Fruit fly (Drosophila melanogaster) whole organism, embryonic: Measurements from ENCODE around the gene Tlk.
A peak's percentile ranks its signal among the peaks of the same experiment; 100 is the strongest.

ENCODE experiments used
- Atf3 ChIP-seq: fragments of 200-800 bp; sonication (Bioruptor generic); optimal IDR thresholded peaks from 3 replicates; lab custom pipeline; 2016; ENCODE audit warnings: missing biosample characterization, missing genetic modification characterization
- BEAF-32 ChIP-seq: fragments of 200-800 bp; sonication (Bioruptor generic); optimal IDR thresholded peaks from 3 replicates; lab custom pipeline; 2017; ENCODE audit warnings: missing biosample characterization, missing genetic modification characterization, mild to moderate bottlenecking, moderate library complexity, missing genetic modification reagents
- CG11456 ChIP-seq: fragments of 200-800 bp; sonication (Bioruptor generic); IDR thresholded peaks from 3 replicates; pipeline ENCODE4 v1.3.6; 2022; ENCODE audit warnings: missing biosample characterization, missing genetic modification characterization
- CG11696 ChIP-seq: fragments of 200-800 bp; sonication (Bioruptor generic); IDR thresholded peaks from 2 replicates; pipeline ENCODE4 v1.3.6; 2022; ENCODE audit warnings: missing biosample characterization, missing genetic modification characterization
- CG1233 ChIP-seq: fragments of 200-800 bp; sonication (Bioruptor generic); optimal IDR thresholded peaks from 4 replicates; lab custom pipeline; 2018; ENCODE audit warnings: missing biosample characterization, mild to moderate bottlenecking, missing genetic modification characterization
- CG12769 ChIP-seq: fragments of 200-800 bp; sonication (Bioruptor generic); optimal IDR thresholded peaks from 2 replicates; lab custom pipeline; 2019; ENCODE audit warnings: missing biosample characterization, mild to moderate bottlenecking, missing genetic modification characterization, moderate library complexity
- CG13296 ChIP-seq: fragments of 200-800 bp; sonication (Bioruptor generic); optimal IDR thresholded peaks from 3 replicates; lab custom pipeline; 2018; ENCODE audit warnings: missing biosample characterization, mild to moderate bottlenecking, missing genetic modification characterization
- CG13624 ChIP-seq: fragments of 200-800 bp; sonication (Bioruptor generic); optimal IDR thresholded peaks from 2 replicates; lab custom pipeline; 2016; ENCODE audit warnings: missing biosample characterization, missing genetic modification characterization
- CG14014 ChIP-seq: fragments of 200-800 bp; sonication (Bioruptor generic); IDR thresholded peaks from 2 replicates; pipeline ENCODE4 v1.3.6; 2022; ENCODE audit warnings: missing biosample characterization, missing genetic modification characterization
- CG1529 ChIP-seq: fragments of 200-800 bp; sonication (Bioruptor generic); optimal IDR thresholded peaks from 3 replicates; lab custom pipeline; 2018; ENCODE audit warnings: missing biosample characterization, missing genetic modification characterization
- CG15479 ChIP-seq: fragments of 200-800 bp; sonication (Bioruptor generic); optimal IDR thresholded peaks from 3 replicates; lab custom pipeline; 2019; ENCODE audit warnings: missing biosample characterization, mild to moderate bottlenecking, missing genetic modification characterization, moderate library complexity
- CG15514 ChIP-seq: fragments of 200-800 bp; sonication (Bioruptor generic); optimal IDR thresholded peaks from 3 replicates; lab custom pipeline; 2017; ENCODE audit warnings: missing biosample characterization, missing genetic modification characterization, mild to moderate bottlenecking, moderate library complexity, missing genetic modification reagents
- CG17912 ChIP-seq: fragments of 200-800 bp; sonication (Bioruptor generic); optimal IDR thresholded peaks from 2 replicates; lab custom pipeline; 2018; ENCODE audit warnings: missing biosample characterization, mild to moderate bottlenecking, missing genetic modification characterization
- CG1792 ChIP-seq: fragments of 200-800 bp; sonication (Bioruptor generic); optimal IDR thresholded peaks from 2 replicates; lab custom pipeline; 2016; ENCODE audit warnings: missing biosample characterization, missing genetic modification characterization
- CG2129 ChIP-seq: fragments of 200-800 bp; sonication (Bioruptor generic); IDR thresholded peaks from 2 replicates; pipeline ENCODE4 v1.3.6; 2022; ENCODE audit warnings: missing biosample characterization, missing genetic modification characterization; ENCODE audit not compliant: partially characterized antibody
- CG2889 ChIP-seq: fragments of 200-800 bp; sonication (Bioruptor generic); IDR thresholded peaks from 3 replicates; pipeline ENCODE4 v1.3.6; 2022; ENCODE audit warnings: missing biosample characterization, missing genetic modification characterization
- CG31365 ChIP-seq: fragments of 200-800 bp; sonication (Bioruptor generic); optimal IDR thresholded peaks from 2 replicates; lab custom pipeline; 2018; ENCODE audit warnings: missing biosample characterization, mild to moderate bottlenecking, missing genetic modification characterization
- CG3163 ChIP-seq: fragments of 200-800 bp; sonication (Bioruptor generic); optimal IDR thresholded peaks from 3 replicates; lab custom pipeline; 2016; ENCODE audit warnings: missing biosample characterization, missing genetic modification characterization
- CG33557 ChIP-seq: fragments of 200-800 bp; sonication (Bioruptor generic); optimal IDR thresholded peaks from 2 replicates; lab custom pipeline; 2019; ENCODE audit warnings: missing biosample characterization, mild to moderate bottlenecking, missing genetic modification characterization, moderate library complexity
- CG34224 ChIP-seq: fragments of 200-800 bp; sonication (Bioruptor generic); IDR thresholded peaks from 3 replicates; pipeline ENCODE4 v1.3.6; 2022; ENCODE audit warnings: missing biosample characterization, missing genetic modification characterization; ENCODE audit not compliant: partially characterized antibody
- CG7372 ChIP-seq: fragments of 200-800 bp; sonication (Bioruptor generic); IDR thresholded peaks from 2 replicates; pipeline ENCODE4 v1.3.6; 2022; ENCODE audit warnings: missing biosample characterization, missing genetic modification characterization
- CG8290 ChIP-seq, 3 experiments: fragments of 200-800 bp; sonication (Bioruptor generic); optimal IDR thresholded peaks; 2 replicates each; lab custom pipeline; 2016 to 2019; ENCODE audit warnings: missing biosample characterization in 3 of 3, missing genetic modification characterization in 3 of 3, mild to moderate bottlenecking in 2 of 3, moderate library complexity in 1 of 3
- CG9797 ChIP-seq: fragments of 200-800 bp; sonication (Bioruptor generic); optimal IDR thresholded peaks from 3 replicates; lab custom pipeline; 2018; ENCODE audit warnings: missing biosample characterization, mild to moderate bottlenecking, missing genetic modification characterization
- Chrac-16 ChIP-seq: fragments of 200-800 bp; sonication (Bioruptor generic); optimal IDR thresholded peaks from 3 replicates; lab custom pipeline; 2016; ENCODE audit warnings: missing biosample characterization, missing genetic modification characterization
- D ChIP-seq, 2 experiments: fragments of 200-800 bp in 1 of 2; fragments of >200 bp in 1 of 2; sonication (Bioruptor generic) in 1 of 2; optimal IDR thresholded peaks; 2 replicates in 1 of 2; 3 replicates in 1 of 2; lab custom pipeline; 2017; ENCODE audit warnings: mild to moderate bottlenecking in 1 of 2, missing biosample characterization in 1 of 2, missing genetic modification characterization in 1 of 2, missing genetic modification reagents in 1 of 2
- Fer2 ChIP-seq: fragments of 200-800 bp; sonication (Bioruptor generic); optimal IDR thresholded peaks from 2 replicates; lab custom pipeline; 2018; ENCODE audit warnings: missing biosample characterization, mild to moderate bottlenecking, missing genetic modification characterization, moderate library complexity
- Hmr ChIP-seq: fragments of 200-800 bp; sonication (Bioruptor generic); optimal IDR thresholded peaks from 3 replicates; lab custom pipeline; 2017; ENCODE audit warnings: mild to moderate bottlenecking, missing biosample characterization, missing genetic modification reagents, missing genetic modification characterization
- Max ChIP-seq: fragments of 200-800 bp; sonication (Bioruptor generic); optimal IDR thresholded peaks from 2 replicates; lab custom pipeline; 2016; ENCODE audit warnings: missing biosample characterization, mild to moderate bottlenecking, missing genetic modification characterization
- Meics ChIP-seq: fragments of 200-800 bp; sonication (Bioruptor generic); optimal IDR thresholded peaks from 2 replicates; lab custom pipeline; 2017; ENCODE audit warnings: missing biosample characterization, mild to moderate bottlenecking, missing genetic modification characterization
- Usf ChIP-seq: fragments of 200-800 bp; sonication (Bioruptor generic); optimal IDR thresholded peaks from 2 replicates; lab custom pipeline; 2017; ENCODE audit warnings: missing genotype, missing biosample characterization, missing genetic modification characterization
- Vsx1 ChIP-seq: fragments of 200-800 bp; sonication (Bioruptor generic); optimal IDR thresholded peaks from 2 replicates; lab custom pipeline; 2017; ENCODE audit warnings: missing biosample characterization, mild to moderate bottlenecking, missing genetic modification characterization, missing genetic modification reagents
- Xbp1 ChIP-seq: fragments of 200-800 bp; sonication (Bioruptor generic); optimal IDR thresholded peaks from 3 replicates; lab custom pipeline; 2016; ENCODE audit warnings: missing biosample characterization, mild to moderate bottlenecking, missing genetic modification characterization
- YL-1 ChIP-seq: fragments of 200-800 bp; sonication (Bioruptor generic); optimal IDR thresholded peaks from 3 replicates; lab custom pipeline; 2017; ENCODE audit warnings: missing biosample characterization, mild to moderate bottlenecking, missing genetic modification characterization
- bcd ChIP-seq: fragments of 200-800 bp; sonication (Bioruptor generic); optimal IDR thresholded peaks from 2 replicates; lab custom pipeline; 2017; ENCODE audit warnings: missing biosample characterization, mild to moderate bottlenecking, missing genetic modification characterization
- bsh ChIP-seq, 2 experiments: fragments of 200-800 bp; sonication (Bioruptor generic); optimal IDR thresholded peaks; 2 replicates each; lab custom pipeline; 2017 to 2018; ENCODE audit warnings: mild to moderate bottlenecking in 2 of 2, missing biosample characterization in 2 of 2, missing genetic modification characterization in 2 of 2, moderate library complexity in 1 of 2
- cad ChIP-seq: fragments of >200 bp; optimal IDR thresholded peaks from 2 replicates; lab custom pipeline; 2017; ENCODE audit warnings: missing biosample characterization, missing genetic modification characterization
- cato ChIP-seq: fragments of 200-800 bp; sonication (Bioruptor generic); optimal IDR thresholded peaks from 2 replicates; lab custom pipeline; 2016; ENCODE audit warnings: missing biosample characterization, missing genetic modification characterization, borderline replicate concordance
- crp ChIP-seq, 2 experiments: fragments of 200-800 bp; sonication (Bioruptor generic); optimal IDR thresholded peaks; 2 replicates in 1 of 2; 3 replicates in 1 of 2; lab custom pipeline; 2017; ENCODE audit warnings: missing biosample characterization in 2 of 2, missing genetic modification characterization in 2 of 2, mild to moderate bottlenecking in 1 of 2, moderate library complexity in 1 of 2
- cwo ChIP-seq: fragments of 200-800 bp; sonication (Bioruptor generic); optimal IDR thresholded peaks from 3 replicates; lab custom pipeline; 2017; ENCODE audit warnings: missing biosample characterization, missing genetic modification characterization, mild to moderate bottlenecking, moderate library complexity, missing genetic modification reagents
- dysf ChIP-seq: fragments of 200-800 bp; sonication (Bioruptor generic); IDR thresholded peaks from 3 replicates; pipeline ENCODE4 v1.3.6; 2022; ENCODE audit warnings: missing biosample characterization, missing genetic modification characterization
- ftz-f1 ChIP-seq: fragments of 200-800 bp; sonication (Bioruptor generic); optimal IDR thresholded peaks from 2 replicates; lab custom pipeline; 2016; ENCODE audit warnings: missing biosample characterization, missing genetic modification characterization
- gsb ChIP-seq: fragments of 200-800 bp; sonication (Bioruptor generic); IDR thresholded peaks from 2 replicates; pipeline ENCODE4 v1.3.6; 2022; ENCODE audit warnings: missing biosample characterization, missing genetic modification characterization
- lab ChIP-seq: fragments of 200-800 bp; sonication (Bioruptor generic); optimal IDR thresholded peaks from 3 replicates; lab custom pipeline; 2017; ENCODE audit warnings: missing biosample characterization, missing genetic modification characterization, mild to moderate bottlenecking, moderate library complexity, missing genetic modification reagents
- maf-S ChIP-seq: fragments of 200-800 bp; sonication (Bioruptor generic); optimal IDR thresholded peaks from 2 replicates; lab custom pipeline; 2016; ENCODE audit warnings: missing biosample characterization, missing genetic modification characterization
- row ChIP-seq: fragments of 200-800 bp; sonication (Bioruptor generic); IDR thresholded peaks from 3 replicates; pipeline ENCODE4 v1.3.6; 2022; ENCODE audit warnings: missing biosample characterization, missing genetic modification characterization
- sens-2 ChIP-seq: fragments of 200-800 bp; sonication (Bioruptor generic); IDR thresholded peaks from 2 replicates; pipeline ENCODE4 v1.3.6; 2022; ENCODE audit warnings: missing biosample characterization, missing genetic modification characterization
- tgo ChIP-seq: fragments of 200-800 bp; sonication (Bioruptor generic); IDR thresholded peaks from 3 replicates; pipeline ENCODE4 v1.3.6; 2022; ENCODE audit warnings: missing biosample characterization, missing genetic modification characterization
- ttk ChIP-seq: fragments of 200-800 bp; sonication (Bioruptor generic); IDR thresholded peaks from 2 replicates; pipeline ENCODE4 v2.1.2; 2022; ENCODE audit warnings: missing biosample characterization, missing genetic modification characterization

Tlk gene

dm6 chrX:3739165-3739888, 19.5 kb downstream of the Tlk start (continued):
- TF ChIP-seq CG12769 (tag; lab: Kevin White, UChicago) (no peak), CG31365 (tag; lab: Kevin White, UChicago) (no peak), CG13296 (GFP tag; lab: Kevin White, UChicago) (no peak), Xbp1 (GFP tag; lab: Kevin White, UChicago) (no peak), row (peak; percentile 39), BEAF-32 (GFP tag; lab: Kevin White, UChicago) (no peak), CG11696 (GFP tag; lab: Robert Waterston, UW) (peak; percentile 68), Max (GFP tag; lab: Kevin White, UChicago) (no peak), Fer2 (no peak), CG14014 (GFP tag; lab: Robert Waterston, UW) (no peak), ttk (GFP tag; lab: Robert Waterston, UW) (no peak), lab (GFP tag; lab: Kevin White, UChicago) (peak; percentile 18), cato (no peak), CG7372 (GFP tag; lab: Robert Waterston, UW) (no peak), CG17912 (no peak), bsh (GFP tag; optimal IDR thresholded peaks at IDR 0.05; lab: Kevin White, UChicago) (peak; percentile 1 to 16), Usf (no peak), CG2129 (GFP tag; lab: Robert Waterston, UW) (no peak), gsb (GFP tag; lab: Robert Waterston, UW) (no peak), CG1233 (no peak), cwo (GFP tag; lab: Kevin White, UChicago) (peak; percentile 2), ftz-f1 (GFP tag; lab: Kevin White, UChicago) (no peak), bcd (GFP tag; lab: Kevin White, UChicago) (peak; percentile 6), Hmr (peak; percentile 30), Chrac-16 (GFP tag; lab: Kevin White, UChicago) (no peak), CG15514 (GFP tag; lab: Kevin White, UChicago) (no peak), Meics (peak; percentile 21), D (optimal IDR thresholded peaks at IDR 0.05; lab: Kevin White, UChicago) (no peak), D (GFP tag; optimal IDR thresholded peaks at IDR 0.05; lab: Kevin White, UChicago) (no peak), CG9797 (no peak), Vsx1 (GFP tag; lab: Kevin White, UChicago) (no peak), CG15479 (GFP tag; lab: Kevin White, UChicago) (no peak), tgo (GFP tag; lab: Robert Waterston, UW) (no peak), YL-1 (GFP tag; lab: Kevin White, UChicago) (no peak), CG2889 (GFP tag; lab: Robert Waterston, UW) (no peak), CG34224 (no peak), CG1792 (GFP tag; lab: Kevin White, UChicago) (no peak), CG1529 (no peak), crp (GFP tag; optimal IDR thresholded peaks at IDR 0.05; lab: Kevin White, UChicago) (no peak), sens-2 (GFP tag; lab: Robert Waterston, UW) (no peak), CG8290 (GFP tag; optimal IDR thresholded peaks at IDR 0.05; lab: Kevin White, UChicago) (no peak), CG8290 (tag; optimal IDR thresholded peaks at IDR 0.05; lab: Kevin White, UChicago) (no peak), CG13624 (GFP tag; lab: Kevin White, UChicago) (no peak), Atf3 (GFP tag; lab: Kevin White, UChicago) (no peak), CG11456 (GFP tag; lab: Robert Waterston, UW) (no peak), cad (GFP tag; lab: Kevin White, UChicago) (no peak), CG33557 (no peak), dysf (GFP tag; lab: Robert Waterston, UW) (peak; percentile 49; the same call in 2 of the 3 replicates), CG3163 (GFP tag; lab: Kevin White, UChicago) (peak; percentile 2), maf-S (GFP tag; lab: Kevin White, UChicago) (no peak)
